Worm (Caenorhabditis elegans) whole organism, late embryonic: Measurements from ENCODE around the gene irld-24.

ENCODE experiments used
- C38D4.7 ChIP-seq: fragments of 200-800 bp; sonication (Bioruptor generic); optimal IDR thresholded peaks from 2 replicates; lab custom pipeline; 2018; ENCODE audit warnings: mild to moderate bottlenecking, missing genetic modification characterization, moderate library complexity, missing compliant biosample characterization
- F13H6.1 ChIP-seq: sonication (generic microtip); optimal IDR thresholded peaks from 2 replicates; lab custom pipeline; 2016; ENCODE audit warnings: missing genetic modification characterization, missing compliant biosample characterization
- K02D7.2 ChIP-seq: sonication (generic microtip); optimal IDR thresholded peaks from 2 replicates; lab custom pipeline; 2017; ENCODE audit warnings: mild to moderate bottlenecking, missing genetic modification characterization, missing compliant biosample characterization
- K09A11.1 ChIP-seq: sonication (generic microtip); optimal IDR thresholded peaks from 2 replicates; lab custom pipeline; 2017; ENCODE audit warnings: antibody characterized with exemption, mild to moderate bottlenecking, missing genetic modification characterization, missing compliant biosample characterization; ENCODE audit not compliant: insufficient read depth
- Y22D7AL.16 ChIP-seq: sonication (generic microtip); optimal IDR thresholded peaks from 2 replicates; lab custom pipeline; 2016; ENCODE audit warnings: missing genetic modification characterization, missing compliant biosample characterization
- ahr-1 ChIP-seq: sonication (generic microtip); optimal IDR thresholded peaks from 2 replicates; lab custom pipeline; 2016; ENCODE audit warnings: missing genetic modification characterization, missing compliant biosample characterization
- ama-1 ChIP-seq: fragments of 150-350 bp; optimal IDR thresholded peaks from 2 replicates; lab custom pipeline; 2014
- ceh-14 ChIP-seq: sonication (generic microtip); optimal IDR thresholded peaks from 2 replicates; lab custom pipeline; 2016; ENCODE audit warnings: missing genotype, missing genetic modification characterization, missing compliant biosample characterization
- ceh-18 ChIP-seq: sonication (generic microtip); optimal IDR thresholded peaks from 2 replicates; lab custom pipeline; 2016; ENCODE audit warnings: missing genetic modification characterization, missing compliant biosample characterization
- ceh-19 ChIP-seq: fragments of 200-800 bp; sonication (Bioruptor generic); optimal IDR thresholded peaks from 2 replicates; lab custom pipeline; 2018; ENCODE audit warnings: mild to moderate bottlenecking, missing genetic modification characterization, missing compliant biosample characterization
- ceh-2 ChIP-seq: sonication (generic microtip); optimal IDR thresholded peaks from 2 replicates; lab custom pipeline; 2016; ENCODE audit warnings: missing genotype, missing genetic modification characterization, missing compliant biosample characterization
- ceh-22 ChIP-seq: sonication (generic microtip); optimal IDR thresholded peaks from 2 replicates; lab custom pipeline; 2017; ENCODE audit warnings: missing biosample characterization, missing genetic modification characterization
- ceh-24 ChIP-seq: sonication (generic microtip); optimal IDR thresholded peaks from 2 replicates; lab custom pipeline; 2016; ENCODE audit warnings: mild to moderate bottlenecking, missing genetic modification characterization, missing compliant biosample characterization
- ceh-30 ChIP-seq: fragments of 150-350 bp; optimal IDR thresholded peaks from 2 replicates; lab custom pipeline; 2014; ENCODE audit warnings: missing biosample characterization, missing genetic modification characterization
- ceh-31 ChIP-seq: sonication (generic microtip); optimal IDR thresholded peaks from 2 replicates; lab custom pipeline; 2016; ENCODE audit warnings: missing genetic modification characterization, missing compliant biosample characterization
- ceh-34 ChIP-seq: sonication (generic microtip); optimal IDR thresholded peaks from 2 replicates; lab custom pipeline; 2016; ENCODE audit warnings: mild to moderate bottlenecking, missing genetic modification characterization, missing compliant biosample characterization
- ceh-45 ChIP-seq: fragments of 200-800 bp; sonication (Bioruptor generic); IDR thresholded peaks from 2 replicates; pipeline ENCODE4 v1.3.6; 2022; ENCODE audit warnings: missing genetic modification reagents, missing genetic modification characterization, missing compliant biosample characterization
- ceh-6 ChIP-seq: fragments of 200-800 bp; sonication (Bioruptor generic); optimal IDR thresholded peaks from 2 replicates; lab custom pipeline; 2018; ENCODE audit warnings: mild to moderate bottlenecking, missing genetic modification characterization, missing compliant biosample characterization
- ceh-9 ChIP-seq: sonication (generic microtip); optimal IDR thresholded peaks from 2 replicates; lab custom pipeline; 2016; ENCODE audit warnings: mild to moderate bottlenecking, missing genetic modification characterization, inconsistent platforms, missing compliant biosample characterization
- che-1 ChIP-seq: sonication (generic microtip); optimal IDR thresholded peaks from 2 replicates; lab custom pipeline; 2016; ENCODE audit warnings: mild to moderate bottlenecking, missing genetic modification characterization, missing compliant biosample characterization
- dve-1 ChIP-seq: sonication (generic microtip); optimal IDR thresholded peaks from 2 replicates; lab custom pipeline; 2017; ENCODE audit warnings: antibody characterized with exemption, mild to moderate bottlenecking, missing genetic modification characterization, missing compliant biosample characterization
- elt-2 ChIP-seq: sonication (generic microtip); optimal IDR thresholded peaks from 2 replicates; lab custom pipeline; 2016; ENCODE audit warnings: missing genetic modification reagents, missing genetic modification characterization, missing compliant biosample characterization
- eyg-1 ChIP-seq: sonication (generic microtip); optimal IDR thresholded peaks from 2 replicates; lab custom pipeline; 2016; ENCODE audit warnings: missing genotype, missing genetic modification characterization, missing compliant biosample characterization
- fax-1 ChIP-seq: sonication (generic microtip); optimal IDR thresholded peaks from 2 replicates; lab custom pipeline; 2016; ENCODE audit warnings: missing genotype, missing genetic modification characterization, missing compliant biosample characterization
- fkh-10 ChIP-seq: fragments of 150-350 bp; optimal IDR thresholded peaks from 2 replicates; lab custom pipeline; 2014; ENCODE audit warnings: missing biosample characterization, missing genetic modification reagents, missing genetic modification characterization
- fkh-6 ChIP-seq: sonication (generic microtip); optimal IDR thresholded peaks from 2 replicates; lab custom pipeline; 2016; ENCODE audit warnings: missing genetic modification characterization, missing compliant biosample characterization
- gmeb-2 ChIP-seq: sonication (generic microtip); optimal IDR thresholded peaks from 2 replicates; lab custom pipeline; 2016; ENCODE audit warnings: missing genetic modification characterization, inconsistent platforms, missing compliant biosample characterization
- hlh-13 ChIP-seq: fragments of 200-800 bp; sonication (Bioruptor generic); optimal IDR thresholded peaks from 2 replicates; lab custom pipeline; 2018; ENCODE audit warnings: mild to moderate bottlenecking, missing genetic modification characterization, missing compliant biosample characterization
- hlh-8 ChIP-seq: sonication (generic microtip); optimal IDR thresholded peaks from 2 replicates; lab custom pipeline; 2016; ENCODE audit warnings: missing genotype, missing genetic modification characterization, missing compliant biosample characterization
- lim-6 ChIP-seq: sonication (generic microtip); optimal IDR thresholded peaks from 2 replicates; lab custom pipeline; 2016; ENCODE audit warnings: missing genetic modification characterization, missing compliant biosample characterization
- madf-2 ChIP-seq: sonication (generic microtip); optimal IDR thresholded peaks from 2 replicates; lab custom pipeline; 2017; ENCODE audit warnings: missing genetic modification characterization, missing compliant biosample characterization
- mec-3 ChIP-seq: sonication (generic microtip); optimal IDR thresholded peaks from 2 replicates; lab custom pipeline; 2016; ENCODE audit warnings: borderline replicate concordance, missing genetic modification characterization, missing compliant biosample characterization
- nhr-232 ChIP-seq: sonication (generic microtip); optimal IDR thresholded peaks from 2 replicates; lab custom pipeline; 2016; ENCODE audit warnings: missing genetic modification characterization, missing compliant biosample characterization
- npax-4 ChIP-seq: sonication (generic microtip); optimal IDR thresholded peaks from 2 replicates; lab custom pipeline; 2016; ENCODE audit warnings: missing genetic modification characterization, missing compliant biosample characterization
- odd-2 ChIP-seq: sonication (generic microtip); optimal IDR thresholded peaks from 2 replicates; lab custom pipeline; 2017; ENCODE audit warnings: antibody characterized with exemption, mild to moderate bottlenecking, missing genetic modification characterization, missing compliant biosample characterization
- pag-3 ChIP-seq: sonication (generic microtip); optimal IDR thresholded peaks from 2 replicates; lab custom pipeline; 2016; ENCODE audit warnings: missing compliant biosample characterization, missing genetic modification characterization, borderline replicate concordance
- pat-9 ChIP-seq: fragments of 200-800 bp; sonication (Bioruptor generic); optimal IDR thresholded peaks from 2 replicates; lab custom pipeline; 2018; ENCODE audit warnings: mild to moderate bottlenecking, missing genetic modification characterization, moderate library complexity, missing compliant biosample characterization
- pax-1 ChIP-seq: fragments of 150-350 bp; optimal IDR thresholded peaks from 2 replicates; lab custom pipeline; 2014; ENCODE audit warnings: missing biosample characterization, missing genetic modification characterization
- pha-2 ChIP-seq: sonication (generic microtip); optimal IDR thresholded peaks from 2 replicates; lab custom pipeline; 2017; ENCODE audit warnings: mild to moderate bottlenecking, missing genetic modification characterization, missing compliant biosample characterization
- pha-4 ChIP-seq: fragments of 150-350 bp; optimal IDR thresholded peaks from 2 replicates; lab custom pipeline; 2018; ENCODE audit warnings: missing biosample characterization, missing genetic modification reagents, missing genetic modification characterization
- ref-2 ChIP-seq: sonication (generic microtip); optimal IDR thresholded peaks from 2 replicates; lab custom pipeline; 2016; ENCODE audit warnings: missing genetic modification characterization, missing compliant biosample characterization
- rnt-1 ChIP-seq: sonication (generic microtip); optimal IDR thresholded peaks from 2 replicates; lab custom pipeline; 2016; ENCODE audit warnings: missing genetic modification characterization, missing compliant biosample characterization
- sdc-2 ChIP-seq: sonication (generic microtip); optimal IDR thresholded peaks from 2 replicates; lab custom pipeline; 2016; ENCODE audit warnings: missing genotype, missing genetic modification characterization, missing compliant biosample characterization
- sox-2 ChIP-seq: fragments of 200-800 bp; sonication (Bioruptor generic); IDR thresholded peaks from 2 replicates; pipeline ENCODE4 v1.3.6; 2022; ENCODE audit warnings: missing genetic modification reagents, missing genetic modification characterization, missing compliant biosample characterization
- sox-4 ChIP-seq: sonication (generic microtip); optimal IDR thresholded peaks from 2 replicates; lab custom pipeline; 2017; ENCODE audit warnings: mild to moderate bottlenecking, missing genetic modification characterization, inconsistent platforms, missing compliant biosample characterization
- syd-9 ChIP-seq: sonication (generic microtip); optimal IDR thresholded peaks from 2 replicates; lab custom pipeline; 2016; ENCODE audit warnings: mild to moderate bottlenecking, missing genetic modification characterization, moderate library complexity, missing compliant biosample characterization
- ttx-3 ChIP-seq: sonication (generic microtip); optimal IDR thresholded peaks from 2 replicates; lab custom pipeline; 2016; ENCODE audit warnings: missing genetic modification reagents, missing genetic modification characterization, missing compliant biosample characterization
- unc-3 ChIP-seq, 2 experiments: fragments of 200-800 bp in 1 of 2; sonication (Bioruptor generic) in 1 of 2; sonication (generic microtip) in 1 of 2; conservative IDR thresholded peaks in 1 of 2; optimal IDR thresholded peaks in 1 of 2; 2 replicates each; pipeline versions ENCODE4 v1.3.6 to Lab custom; 2016 to 2022; ENCODE audit warnings: missing compliant biosample characterization in 2 of 2, missing genetic modification characterization in 2 of 2, missing genetic modification reagents in 1 of 2
- zip-5 ChIP-seq: sonication (generic microtip); optimal IDR thresholded peaks from 2 replicates; lab custom pipeline; 2016; ENCODE audit warnings: missing genetic modification characterization, missing compliant biosample characterization
- ztf-16 ChIP-seq: sonication (generic microtip); optimal IDR thresholded peaks from 2 replicates; lab custom pipeline; 2017; ENCODE audit warnings: missing genetic modification characterization, missing compliant biosample characterization

Gene irld-24

ce11 chrX:14015366-14015765 is 29.0 kb downstream of the irld-24 start, which contains the start of gene C04C11.25:
Gene C04C11.25 (minus strand): TSS chrX:14015466.
- no peak for TF ChIP-seq ceh-14 (tag; lab: Kevin White, UChicago)
- TF ChIP-seq sdc-2: no peak
- no peak for TF ChIP-seq C38D4.7 (GFP tag; lab: Kevin White, UChicago)
- TF ChIP-seq madf-2 (tag; lab: Kevin White, UChicago): no peak

- TF ChIP-seq ceh-6 (GFP tag; lab: Kevin White, UChicago) (peak; percentile 82), gmeb-2 (tag; lab: Kevin White, UChicago) (peak; percentile 82), zip-5 (tag; lab: Kevin White, UChicago) (peak; percentile 39), ceh-31 (tag; lab: Kevin White, UChicago) (peak; percentile 64), syd-9 (tag; lab: Kevin White, UChicago) (peak; percentile 74), ama-1 (lab: Kevin White, UChicago) (no peak), ahr-1 (peak; percentile 63), ceh-34 (tag; lab: Kevin White, UChicago) (peak; percentile 70), fax-1 (tag; lab: Kevin White, UChicago) (peak; percentile 62), lim-6 (tag; lab: Kevin White, UChicago) (peak; percentile 71), ttx-3 (peak; percentile 71), K02D7.2 (tag; lab: Kevin White, UChicago) (peak; percentile 69), C38D4.7 (GFP tag; lab: Kevin White, UChicago) (peak; percentile 80), npax-4 (peak; percentile 63), pha-4 (tag; lab: Kevin White, UChicago) (no peak), ceh-22 (tag; lab: Kevin White, UChicago) (no peak), sdc-2 (peak; percentile 85), che-1 (peak; percentile 81), Y22D7AL.16 (tag; lab: Kevin White, UChicago) (peak; percentile 81), rnt-1 (tag; lab: Kevin White, UChicago) (peak; percentile 80), hlh-13 (peak; percentile 68), F13H6.1 (tag; lab: Kevin White, UChicago) (peak; percentile 48), ceh-19 (GFP tag; lab: Kevin White, UChicago) (peak; percentile 86), ceh-18 (peak; percentile 64), nhr-232 (tag; lab: Kevin White, UChicago) (peak; percentile 64), unc-3 (GFP tag; conservative IDR thresholded peaks at IDR 0.05; lab: Robert Waterston, UW) (peak; percentile 78), unc-3 (tag; optimal IDR thresholded peaks at IDR 0.05; lab: Kevin White, UChicago) (peak; percentile 78), pax-1 (tag; lab: Kevin White, UChicago) (no peak), ceh-9 (tag; lab: Kevin White, UChicago) (peak; percentile 2), K09A11.1 (tag; lab: Kevin White, UChicago) (no peak), fkh-6 (tag; lab: Kevin White, UChicago) (peak; percentile 43), ceh-30 (tag; lab: Kevin White, UChicago) (peak; percentile 65), ztf-16 (peak; percentile 65), fkh-10 (no peak), eyg-1 (tag; lab: Kevin White, UChicago) (peak; percentile 67), pha-2 (peak; percentile 81), ceh-2 (tag; lab: Kevin White, UChicago) (peak; percentile 78), sox-2 (GFP tag; lab: Robert Waterston, UW) (peak; percentile 50; the same call in 1 of the 2 replicates), dve-1 (tag; lab: Kevin White, UChicago) (peak; percentile 76), pag-3 (peak; percentile 63), madf-2 (tag; lab: Kevin White, UChicago) (peak; percentile 84), ref-2 (tag; lab: Kevin White, UChicago) (peak; percentile 76), odd-2 (no peak), ceh-24 (tag; lab: Kevin White, UChicago) (peak; percentile 80), pat-9 (tag; lab: Kevin White, UChicago) (peak; percentile 64), sox-4 (tag; lab: Kevin White, UChicago) (peak; percentile 83), hlh-8 (tag; lab: Kevin White, UChicago) (no peak), mec-3 (no peak), elt-2 (tag; lab: Kevin White, UChicago) (peak; percentile 86), ceh-45 (GFP tag; lab: Robert Waterston, UW) (peak; percentile 71)
These were observed 29.4 kb downstream of the irld-24 start for ce11 chrX:14015808-14016207.
